Fruit fly (Drosophila melanogaster) whole organism, embryonic: Measurements from ENCODE around the gene CG31807.

ENCODE experiments used
- Abd-B ChIP-seq: fragments of 200-800 bp; sonication (Bioruptor generic); optimal IDR thresholded peaks from 2 replicates; lab custom pipeline; 2018; ENCODE audit warnings: missing biosample characterization, mild to moderate bottlenecking, missing genetic modification characterization, moderate library complexity
- Antp ChIP-seq: fragments of 200-800 bp; sonication (Bioruptor generic); optimal IDR thresholded peaks from 3 replicates; lab custom pipeline; 2016; ENCODE audit warnings: missing biosample characterization, missing genetic modification characterization
- CG12236 ChIP-seq: fragments of 200-800 bp; sonication (Bioruptor generic); optimal IDR thresholded peaks from 2 replicates; lab custom pipeline; 2016; ENCODE audit warnings: missing biosample characterization, missing genetic modification characterization
- CG13624 ChIP-seq: fragments of 200-800 bp; sonication (Bioruptor generic); optimal IDR thresholded peaks from 2 replicates; lab custom pipeline; 2016; ENCODE audit warnings: missing biosample characterization, missing genetic modification characterization
- CG13775 ChIP-seq: fragments of 200-800 bp; sonication (Bioruptor generic); optimal IDR thresholded peaks from 3 replicates; lab custom pipeline; 2017; ENCODE audit warnings: missing biosample characterization, mild to moderate bottlenecking, missing genetic modification characterization
- CG14710 ChIP-seq: fragments of 200-800 bp; sonication (Bioruptor generic); optimal IDR thresholded peaks from 3 replicates; lab custom pipeline; 2019; ENCODE audit warnings: missing biosample characterization, mild to moderate bottlenecking, missing genetic modification characterization, moderate library complexity
- CG1602 ChIP-seq: fragments of 200-800 bp; sonication (Bioruptor generic); optimal IDR thresholded peaks from 3 replicates; lab custom pipeline; 2016; ENCODE audit warnings: missing biosample characterization, missing genetic modification characterization
- CG17361 ChIP-seq: fragments of 200-800 bp; sonication (Bioruptor generic); IDR thresholded peaks from 3 replicates; pipeline ENCODE4 v1.3.6; 2022; ENCODE audit warnings: missing biosample characterization, missing genetic modification characterization
- CG18599 ChIP-seq: fragments of 200-800 bp; sonication (Bioruptor generic); optimal IDR thresholded peaks from 3 replicates; lab custom pipeline; 2017; ENCODE audit warnings: missing biosample characterization, missing genetic modification characterization, mild to moderate bottlenecking, moderate library complexity, missing genetic modification reagents
- CG30431 ChIP-seq: fragments of 200-800 bp; sonication (Bioruptor generic); optimal IDR thresholded peaks from 2 replicates; lab custom pipeline; 2017; ENCODE audit warnings: missing biosample characterization, missing genetic modification characterization
- CG31365 ChIP-seq: fragments of 200-800 bp; sonication (Bioruptor generic); optimal IDR thresholded peaks from 2 replicates; lab custom pipeline; 2018; ENCODE audit warnings: missing biosample characterization, mild to moderate bottlenecking, missing genetic modification characterization
- CG33213 ChIP-seq: fragments of 200-800 bp; sonication (Bioruptor generic); optimal IDR thresholded peaks from 3 replicates; lab custom pipeline; 2016; ENCODE audit warnings: missing biosample characterization, missing genetic modification characterization
- CG34376 ChIP-seq: fragments of 200-800 bp; sonication (Bioruptor generic); optimal IDR thresholded peaks from 2 replicates; lab custom pipeline; 2018; ENCODE audit warnings: missing biosample characterization, mild to moderate bottlenecking, missing genetic modification characterization
- CG4617 ChIP-seq: fragments of 200-800 bp; sonication (Bioruptor generic); optimal IDR thresholded peaks from 3 replicates; lab custom pipeline; 2016; ENCODE audit warnings: missing biosample characterization, missing genetic modification characterization, borderline replicate concordance
- CG4854 ChIP-seq: fragments of 200-800 bp; sonication (Bioruptor generic); optimal IDR thresholded peaks from 2 replicates; lab custom pipeline; 2016; ENCODE audit warnings: missing biosample characterization, missing genetic modification characterization, inconsistent platforms
- CG7357 ChIP-seq: fragments of 200-800 bp; sonication (Bioruptor generic); IDR thresholded peaks from 3 replicates; pipeline ENCODE4 v1.3.6; 2022; ENCODE audit warnings: missing biosample characterization, missing genetic modification characterization
- CG9437 ChIP-seq: fragments of 200-800 bp; sonication (Bioruptor generic); optimal IDR thresholded peaks from 2 replicates; lab custom pipeline; 2018; ENCODE audit warnings: missing biosample characterization, mild to moderate bottlenecking, missing genetic modification characterization
- D19A ChIP-seq: fragments of 200-800 bp; optimal IDR thresholded peaks from 3 replicates; lab custom pipeline; 2019; ENCODE audit warnings: missing biosample characterization, mild to moderate bottlenecking, missing genetic modification characterization, moderate library complexity
- Dbx ChIP-seq: fragments of 200-800 bp; sonication (Bioruptor generic); IDR thresholded peaks from 3 replicates; pipeline ENCODE4 v1.3.6; 2022; ENCODE audit warnings: missing biosample characterization, missing genetic modification characterization
- Dip3 ChIP-seq: fragments of 200-800 bp; sonication (Bioruptor generic); optimal IDR thresholded peaks from 3 replicates; lab custom pipeline; 2016; ENCODE audit warnings: missing biosample characterization, missing genetic modification characterization
- E2f2 ChIP-seq: fragments of 200-800 bp; sonication (Bioruptor generic); IDR thresholded peaks from 2 replicates; pipeline ENCODE4 v1.3.6; 2022; ENCODE audit warnings: missing biosample characterization, missing genetic modification characterization
- ERR ChIP-seq: fragments of 200-800 bp; sonication (Bioruptor generic); optimal IDR thresholded peaks from 2 replicates; lab custom pipeline; 2016; ENCODE audit warnings: missing biosample characterization, missing genetic modification characterization
- Hmr ChIP-seq: fragments of 200-800 bp; sonication (Bioruptor generic); optimal IDR thresholded peaks from 3 replicates; lab custom pipeline; 2017; ENCODE audit warnings: mild to moderate bottlenecking, missing biosample characterization, missing genetic modification reagents, missing genetic modification characterization
- Hsf ChIP-seq: fragments of 200-800 bp; sonication (Bioruptor generic); optimal IDR thresholded peaks from 3 replicates; lab custom pipeline; 2016; ENCODE audit warnings: missing biosample characterization, missing genetic modification characterization
- Lhr ChIP-seq: fragments of 200-800 bp; sonication (Bioruptor generic); optimal IDR thresholded peaks from 3 replicates; lab custom pipeline; 2017; ENCODE audit warnings: mild to moderate bottlenecking, missing biosample characterization, missing genetic modification reagents, missing genetic modification characterization
- NK7.1 ChIP-seq: fragments of 200-800 bp; sonication (Bioruptor generic); optimal IDR thresholded peaks from 3 replicates; lab custom pipeline; 2016; ENCODE audit warnings: missing biosample characterization, missing genetic modification characterization
- Nf-YB ChIP-seq: fragments of 200-800 bp; sonication (Bioruptor generic); optimal IDR thresholded peaks from 3 replicates; lab custom pipeline; 2019; ENCODE audit warnings: missing biosample characterization, mild to moderate bottlenecking, missing genetic modification characterization, moderate library complexity
- abd-A ChIP-seq: fragments of 200-800 bp; sonication (Bioruptor generic); optimal IDR thresholded peaks from 3 replicates; lab custom pipeline; 2019; ENCODE audit warnings: missing biosample characterization, mild to moderate bottlenecking, missing genetic modification characterization, moderate library complexity
- ac ChIP-seq: fragments of 200-800 bp; sonication (Bioruptor generic); optimal IDR thresholded peaks from 3 replicates; lab custom pipeline; 2017; ENCODE audit warnings: missing biosample characterization, mild to moderate bottlenecking, missing genetic modification characterization
- ase ChIP-seq: fragments of 200-800 bp; sonication (Bioruptor generic); IDR thresholded peaks from 3 replicates; pipeline ENCODE4 v1.3.6; 2022; ENCODE audit warnings: missing biosample characterization, missing genetic modification characterization
- ash1 ChIP-seq: fragments of 200-800 bp; sonication (Bioruptor generic); optimal IDR thresholded peaks from 2 replicates; lab custom pipeline; 2018; ENCODE audit warnings: missing biosample characterization, mild to moderate bottlenecking, missing genetic modification characterization
- az2 ChIP-seq: fragments of 200-800 bp; sonication (Bioruptor generic); optimal IDR thresholded peaks from 3 replicates; lab custom pipeline; 2016; ENCODE audit warnings: missing biosample characterization, missing genetic modification characterization
- bsh ChIP-seq, 2 experiments: fragments of 200-800 bp; sonication (Bioruptor generic); optimal IDR thresholded peaks; 2 replicates each; lab custom pipeline; 2017 to 2018; ENCODE audit warnings: mild to moderate bottlenecking in 2 of 2, missing biosample characterization in 2 of 2, missing genetic modification characterization in 2 of 2, moderate library complexity in 1 of 2
- crol ChIP-seq: fragments of 200-800 bp; sonication (Bioruptor generic); IDR thresholded peaks from 2 replicates; pipeline ENCODE4 v1.3.6; 2022; ENCODE audit warnings: missing biosample characterization, missing genetic modification characterization
- emc ChIP-seq: fragments of 200-800 bp; sonication (Bioruptor generic); optimal IDR thresholded peaks from 2 replicates; lab custom pipeline; 2016; ENCODE audit warnings: missing biosample characterization, missing genetic modification characterization
- hbn ChIP-seq: fragments of 200-800 bp; sonication (Bioruptor generic); IDR thresholded peaks from 2 replicates; pipeline ENCODE4 v1.3.6; 2022; ENCODE audit warnings: missing biosample characterization, missing genetic modification characterization; ENCODE audit not compliant: partially characterized antibody
- jing ChIP-seq: fragments of 200-800 bp; sonication (Bioruptor generic); optimal IDR thresholded peaks from 2 replicates; lab custom pipeline; 2018; ENCODE audit warnings: missing biosample characterization, mild to moderate bottlenecking, missing genetic modification characterization
- ken ChIP-seq: fragments of 200-800 bp; sonication (Bioruptor generic); IDR thresholded peaks from 3 replicates; pipeline ENCODE4 v1.3.6; 2022; ENCODE audit warnings: missing biosample characterization, missing genetic modification characterization
- maf-S ChIP-seq: fragments of 200-800 bp; sonication (Bioruptor generic); optimal IDR thresholded peaks from 2 replicates; lab custom pipeline; 2016; ENCODE audit warnings: missing biosample characterization, missing genetic modification characterization
- nmo ChIP-seq: fragments of 200-800 bp; sonication (Bioruptor generic); optimal IDR thresholded peaks from 2 replicates; lab custom pipeline; 2018; ENCODE audit warnings: missing biosample characterization, mild to moderate bottlenecking, missing genetic modification characterization, moderate library complexity
- otp ChIP-seq: fragments of 200-800 bp; sonication (Bioruptor generic); IDR thresholded peaks from 3 replicates; pipeline ENCODE4, ENCODE4 v1.3.6; 2022; ENCODE audit warnings: missing biosample characterization, missing genetic modification characterization
- pb ChIP-seq: fragments of 200-800 bp; sonication (Bioruptor generic); optimal IDR thresholded peaks from 3 replicates; lab custom pipeline; 2016; ENCODE audit warnings: missing biosample characterization, missing genetic modification characterization
- phol ChIP-seq: fragments of 200-800 bp; sonication (Bioruptor generic); optimal IDR thresholded peaks from 3 replicates; lab custom pipeline; 2018; ENCODE audit warnings: missing biosample characterization, mild to moderate bottlenecking, missing genetic modification characterization, moderate library complexity
- sd ChIP-seq: fragments of 200-800 bp; sonication (Bioruptor generic); optimal IDR thresholded peaks from 3 replicates; lab custom pipeline; 2018; ENCODE audit warnings: missing biosample characterization, mild to moderate bottlenecking, missing genetic modification characterization, moderate library complexity
- stc ChIP-seq: fragments of 200-800 bp; sonication (Bioruptor generic); IDR thresholded peaks from 2 replicates; pipeline ENCODE4 v1.3.6; 2022; ENCODE audit warnings: missing biosample characterization, missing genetic modification characterization
- sug ChIP-seq: fragments of 200-800 bp; optimal IDR thresholded peaks from 2 replicates; lab custom pipeline; 2019; ENCODE audit warnings: missing biosample characterization, mild to moderate bottlenecking, missing genetic modification characterization, moderate library complexity
- tx ChIP-seq: fragments of 200-800 bp; sonication (Bioruptor generic); optimal IDR thresholded peaks from 2 replicates; lab custom pipeline; 2016; ENCODE audit warnings: missing biosample characterization, missing genetic modification characterization
- unpg ChIP-seq: fragments of 200-800 bp; sonication (Bioruptor generic); optimal IDR thresholded peaks from 3 replicates; lab custom pipeline; 2018; ENCODE audit warnings: missing biosample characterization, mild to moderate bottlenecking, missing genetic modification characterization, moderate library complexity
- zf30C ChIP-seq: fragments of 200-800 bp; sonication (Bioruptor generic); optimal IDR thresholded peaks from 3 replicates; lab custom pipeline; 2018; ENCODE audit warnings: missing biosample characterization, mild to moderate bottlenecking, missing genetic modification characterization

CG31807 gene

DNA sequence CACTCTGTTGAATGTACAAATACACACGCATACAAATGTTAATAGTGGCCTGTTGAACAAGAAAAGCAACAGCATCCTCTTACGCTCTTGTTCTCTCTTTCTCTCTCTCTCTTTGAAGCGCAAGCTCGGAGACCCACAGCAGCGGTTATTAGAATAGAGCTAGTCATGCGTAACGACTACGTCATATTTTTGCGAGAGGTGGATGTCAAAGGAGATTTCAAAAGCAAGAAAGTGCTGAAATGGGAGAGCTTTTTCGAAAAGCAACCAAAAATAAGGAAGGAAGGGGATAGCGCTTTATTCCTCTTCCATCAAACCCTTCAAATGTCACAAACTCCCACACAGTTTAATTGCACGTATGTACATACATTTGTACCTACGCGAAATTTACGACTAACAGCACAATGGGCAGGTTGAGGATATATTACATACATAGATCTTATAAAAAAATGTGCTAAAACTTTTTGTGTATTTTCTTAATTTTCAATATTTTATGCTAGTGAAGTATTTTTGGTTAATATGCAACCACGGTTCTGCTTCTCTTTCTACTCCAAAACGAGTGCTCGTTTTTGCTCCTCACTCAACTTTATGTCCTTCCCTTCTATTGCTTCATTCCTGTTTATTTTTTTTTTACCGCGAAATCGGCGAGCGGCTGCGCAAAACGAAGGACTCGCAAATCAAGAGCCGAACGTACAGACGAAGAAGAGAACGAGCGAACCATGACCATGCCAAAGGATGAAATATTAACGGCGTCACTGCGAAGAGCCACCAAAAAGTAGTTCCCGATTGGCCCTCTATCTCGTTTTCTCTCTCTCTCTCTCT is 6.2 kb upstream of the CG31807 start (continued):
- TF ChIP-seq CG12236 (GFP tag; lab: Kevin White, UChicago) = no peak
- TF ChIP-seq CG4854 = peak; percentile 14
- TF ChIP-seq phol (tag; lab: Kevin White, UChicago) = no peak
- no peak for TF ChIP-seq Lhr (GFP tag; lab: Kevin White, UChicago)
- no peak for TF ChIP-seq CG33213
- no peak for TF ChIP-seq sug (tag; lab: Kevin White, UChicago)
- peak; percentile 28 for TF ChIP-seq Hsf (GFP tag; lab: Kevin White, UChicago)
- TF ChIP-seq CG13624 (GFP tag; lab: Kevin White, UChicago) = peak; percentile 52
- TF ChIP-seq tx = peak; percentile 25
- TF ChIP-seq Nf-YB (GFP tag; lab: Kevin White, UChicago) = peak; percentile 39
- peak; percentile 8 for TF ChIP-seq unpg (GFP tag; lab: Kevin White, UChicago)
- TF ChIP-seq CG17361 (GFP tag; lab: Robert Waterston, UW) = no peak
- no peak for TF ChIP-seq Abd-B
- TF ChIP-seq CG30431 = peak; percentile 4
- no peak for TF ChIP-seq hbn
- no peak for TF ChIP-seq CG18599 (GFP tag; lab: Kevin White, UChicago)
- TF ChIP-seq CG9437 = peak; percentile 56
- peak; percentile 64 for TF ChIP-seq Hmr (GFP tag; lab: Kevin White, UChicago)
- no peak for TF ChIP-seq NK7.1 (GFP tag; lab: Kevin White, UChicago)
- no peak for TF ChIP-seq ase (GFP tag; lab: Robert Waterston, UW)
- no peak for TF ChIP-seq CG4617 (GFP tag; lab: Kevin White, UChicago)
- peak; percentile 45 for TF ChIP-seq CG13775 (GFP tag; lab: Kevin White, UChicago)
- no peak for TF ChIP-seq CG14710
- TF ChIP-seq CG1602 (GFP tag; lab: Kevin White, UChicago) = peak; percentile 10
- no peak for TF ChIP-seq pb (GFP tag; lab: Kevin White, UChicago)
- 0 out of 3 replicates have a peak, but pooled peaks have one; percentile 15 for TF ChIP-seq Dbx (GFP tag; lab: Robert Waterston, UW)
- TF ChIP-seq CG31365 (tag; lab: Kevin White, UChicago) = no peak
- no peak for TF ChIP-seq sd (tag; lab: Kevin White, UChicago)
- 0 out of 2 replicates have a peak, but pooled peaks have one; percentile 22 for TF ChIP-seq E2f2 (GFP tag; lab: Robert Waterston, UW)
- TF ChIP-seq maf-S (GFP tag; lab: Kevin White, UChicago) = peak; percentile 9
- no peak for TF ChIP-seq CG7357 (GFP tag; lab: Robert Waterston, UW)
- TF ChIP-seq ken = 0 out of 3 replicates have a peak, but pooled peaks have one; percentile 25
- no peak for TF ChIP-seq ac (GFP tag; lab: Kevin White, UChicago)
- no peak for TF ChIP-seq D19A (tag; lab: Kevin White, UChicago)
- no peak for TF ChIP-seq jing (GFP tag; lab: Kevin White, UChicago)
- no peak for TF ChIP-seq zf30C (GFP tag; lab: Kevin White, UChicago)
- TF ChIP-seq bsh (GFP tag; optimal IDR thresholded peaks at IDR 0.05; lab: Kevin White, UChicago) = peak; percentile 22 to 51
- peak; percentile 30 for TF ChIP-seq az2
- no peak for TF ChIP-seq ERR
- no peak for TF ChIP-seq nmo (GFP tag; lab: Kevin White, UChicago)
- no peak for TF ChIP-seq emc (GFP tag; lab: Kevin White, UChicago)
- no peak for TF ChIP-seq abd-A (tag; lab: Kevin White, UChicago)
- TF ChIP-seq crol (GFP tag; lab: Robert Waterston, UW) = no peak
- no peak for TF ChIP-seq CG34376 (GFP tag; lab: Kevin White, UChicago)
- no peak for TF ChIP-seq stc (GFP tag; lab: Robert Waterston, UW)
- no peak for TF ChIP-seq Antp (GFP tag; lab: Kevin White, UChicago)
- TF ChIP-seq otp (GFP tag; lab: Robert Waterston, UW) = no peak
- no peak for TF ChIP-seq Dip3 (GFP tag; lab: Kevin White, UChicago)
- TF ChIP-seq ash1 (GFP tag; lab: Kevin White, UChicago) = no peak
